Worm (Caenorhabditis elegans): ENCODE measurements around the gene mdt-15.

mdt-15 gene

ce11 chrIII:5874263-5874662, 40.7 kb upstream of the mdt-15 start (continued):
- TF ChIP-seq hrde-1 (tag; optimal IDR thresholded peaks at IDR 0.05; ENCODE audit: borderline replicate concordance), result peak; percentile 68
- TF ChIP-seq ets-4 (GFP tag; optimal IDR thresholded peaks at IDR 0.05), result no peak
- no peak for TF ChIP-seq unc-130 (GFP tag; optimal IDR thresholded peaks at IDR 0.05)
- TF ChIP-seq repo-1 (tag; optimal IDR thresholded peaks at IDR 0.05), result peak; percentile 60
- no peak for TF ChIP-seq F57A8.1 (GFP tag; optimal IDR thresholded peaks at IDR 0.05)
- TF ChIP-seq egl-18 (GFP tag; IDR thresholded peaks at IDR 0.05), result no peak
- TF ChIP-seq madf-6 (GFP tag; IDR thresholded peaks at IDR 0.05), result peak; percentile 11; the same call in 1 of the 2 replicates
- TF ChIP-seq fkh-3 (tag; optimal IDR thresholded peaks at IDR 0.05), result no peak
- TF ChIP-seq ekl-4 (GFP tag; IDR thresholded peaks at IDR 0.05), result peak; percentile 65
- TF ChIP-seq nhr-80 (tag; optimal IDR thresholded peaks at IDR 0.05), result peak; percentile 67
- TF ChIP-seq K12H6.12 (tag; optimal IDR thresholded peaks at IDR 0.05), result no peak
- TF ChIP-seq sptf-2 (GFP tag; optimal IDR thresholded peaks at IDR 0.05), result no peak

DNA sequence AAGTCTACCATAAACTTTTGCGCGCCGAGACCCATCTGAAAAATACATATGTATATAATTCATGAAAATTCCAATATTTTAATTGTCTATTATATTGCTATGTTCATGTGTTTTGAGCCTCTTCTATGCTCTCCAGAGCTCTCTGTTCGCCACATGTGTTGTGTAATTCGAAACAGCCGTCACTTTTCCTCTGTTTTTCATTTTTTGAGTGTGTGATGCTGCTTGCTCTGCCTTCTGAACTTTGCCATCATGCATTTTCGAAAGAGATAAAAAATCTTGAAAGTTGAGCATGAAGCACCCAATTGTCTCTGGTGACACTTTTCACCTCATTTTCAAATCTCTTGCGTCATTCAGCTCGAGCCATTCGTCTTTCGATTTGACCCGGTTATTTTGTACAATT, 38.7 kb upstream of the mdt-15 start:
- TF ChIP-seq nhr-27 (tag; optimal IDR thresholded peaks at IDR 0.05), result no peak
- no peak for TF ChIP-seq ceh-91 (GFP tag; IDR thresholded peaks at IDR 0.05)
- TF ChIP-seq lag-1 (GFP tag; IDR thresholded peaks at IDR 0.05), result no peak
- TF ChIP-seq Y53F4B.3 (GFP tag; IDR thresholded peaks at IDR 0.05), result no peak
- no peak for TF ChIP-seq fkh-3 (tag; optimal IDR thresholded peaks at IDR 0.05)
- TF ChIP-seq C17E4.6 (GFP tag; IDR thresholded peaks at IDR 0.05), result no peak
- TF ChIP-seq T07F8.4 (tag; optimal IDR thresholded peaks at IDR 0.05), result no peak
- no peak for TF ChIP-seq hmg-1.2 (GFP tag; IDR thresholded peaks at IDR 0.05)
- no peak for TF ChIP-seq nhr-120 (GFP tag; IDR thresholded peaks at IDR 0.05)
- no peak for TF ChIP-seq pbrm-1 (GFP tag; IDR thresholded peaks at IDR 0.05)
- TF ChIP-seq F49E8.2 (tag; optimal IDR thresholded peaks at IDR 0.05; ENCODE audit: insufficient read depth), result no peak
- TF ChIP-seq xnd-1 (tag; optimal IDR thresholded peaks at IDR 0.05), result no peak
- no peak for TF ChIP-seq somi-1 (GFP tag; optimal IDR thresholded peaks at IDR 0.05)
- no peak for TF ChIP-seq unc-130 (GFP tag; optimal IDR thresholded peaks at IDR 0.05)
- TF ChIP-seq sea-2 (GFP tag; IDR thresholded peaks at IDR 0.05), result no peak
- TF ChIP-seq chd-7 (tag; optimal IDR thresholded peaks at IDR 0.05), result no peak
- TF ChIP-seq egl-44 (GFP tag; IDR thresholded peaks at IDR 0.05), result no peak
- TF ChIP-seq hlh-12 (tag; optimal IDR thresholded peaks at IDR 0.05), result no peak
- no peak for TF ChIP-seq ztf-6 (GFP tag; IDR thresholded peaks at IDR 0.05)

DNA sequence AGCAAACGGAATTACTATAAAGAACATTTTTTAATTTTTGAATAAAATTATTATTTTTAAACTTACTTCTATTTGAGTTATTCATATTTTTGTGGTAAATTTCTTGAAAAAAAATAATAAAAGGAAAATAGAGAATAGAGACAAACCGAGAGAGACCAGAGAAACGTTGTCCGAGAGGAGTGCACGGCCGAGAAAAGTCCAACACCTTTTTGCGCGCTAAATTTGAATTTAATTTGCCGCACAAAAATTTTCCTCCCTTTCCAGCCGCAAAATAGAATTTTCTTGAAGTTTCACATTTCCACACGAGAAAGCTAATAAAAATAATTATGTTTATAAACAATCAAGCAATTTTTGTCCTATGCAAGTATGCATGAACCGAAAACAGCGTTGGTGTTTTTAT, 38.2 kb upstream of the mdt-15 start, which contains the start of the genes F01F1.11 and F01F1.3:
Gene F01F1.11, minus strand, starts transcription at position 118 of the 400 bp plus-strand sequence.
Gene F01F1.3, plus strand, starts transcription at position 179 of the 400 bp plus-strand sequence.
- TF ChIP-seq cebp-1 (GFP tag; IDR thresholded peaks at IDR 0.05) (no peak), cebp-1 (tag; optimal IDR thresholded peaks at IDR 0.05) (peak; percentile 37), madf-6 (GFP tag; IDR thresholded peaks at IDR 0.05) (peak; percentile 80), tlf-1 (GFP tag; optimal IDR thresholded peaks at IDR 0.05) (peak; percentile 9), snpc-1.3 (tag; optimal IDR thresholded peaks at IDR 0.05; ENCODE audit: insufficient read depth) (peak; percentile 28), F37B4.10 (GFP tag; IDR thresholded peaks at IDR 0.05) (no peak), aptf-2 (GFP tag; conservative IDR thresholded peaks at IDR 0.05) (0 out of 2 replicates have a peak, but pooled peaks have one; percentile 52), attf-3 (GFP tag; conservative IDR thresholded peaks at IDR 0.05) (peak; percentile 69), gei-17 (GFP tag; optimal IDR thresholded peaks at IDR 0.05) (no peak), somi-1 (GFP tag; optimal IDR thresholded peaks at IDR 0.05) (no peak), ceh-100 (GFP tag; IDR thresholded peaks at IDR 0.05) (peak; percentile 36; the same call in 1 of the 2 replicates), ekl-4 (GFP tag; IDR thresholded peaks at IDR 0.05) (peak; percentile 45; the same call in 1 of the 2 replicates), pbrm-1 (GFP tag; IDR thresholded peaks at IDR 0.05) (peak; percentile 57; the same call in 1 of the 2 replicates), attf-5 (GFP tag; optimal IDR thresholded peaks at IDR 0.05) (peak; percentile 5), ztf-18 (tag; optimal IDR thresholded peaks at IDR 0.05) (peak; percentile 10), ccch-3 (GFP tag; optimal IDR thresholded peaks at IDR 0.05) (peak; percentile 54), ZK185.1 (tag; optimal IDR thresholded peaks at IDR 0.05; ENCODE audit: poor library complexity, severe bottlenecking) (peak; percentile 78), F57C9.4 (tag; optimal IDR thresholded peaks at IDR 0.05) (no peak), zfh-2 (GFP tag; conservative IDR thresholded peaks at IDR 0.05) (no peak), lsl-1 (GFP tag; optimal IDR thresholded peaks at IDR 0.05) (peak; percentile 61), snpc-3.4 (tag; optimal IDR thresholded peaks at IDR 0.05) (no peak), lin-40 (tag; optimal IDR thresholded peaks at IDR 0.05) (peak; percentile 59)

Data from whole organism, young adult.